Worm (Caenorhabditis elegans): ENCODE data around the gene F55C5.17.

- TF ChIP-seq ama-1 (optimal IDR thresholded peaks at IDR 0.05) (no peak), ama-1 (GFP tag; optimal IDR thresholded peaks at IDR 0.05) (no peak), nhr-90 (tag; optimal IDR thresholded peaks at IDR 0.05) (no peak), C17E4.6 (GFP tag; IDR thresholded peaks at IDR 0.05) (no peak), lin-54 (GFP tag; optimal IDR thresholded peaks at IDR 0.05) (no peak)
Observed at ce11 chrV:12316076-12316475, 13.7 kb downstream of the F55C5.17 start.

All from whole organism, young adult.